Fruit fly (Drosophila melanogaster) whole organism, pupa: ENCODE measurements around the gene ATPsyngamma.

Experiments
- CG12605 ChIP-seq: fragments of 200-800 bp; sonication (Bioruptor generic); IDR thresholded peaks from 2 replicates; pipeline ENCODE4 v1.3.6; 2022; ENCODE audit warnings: missing biosample characterization, missing genetic modification characterization
- CG8159 ChIP-seq: fragments of 200-800 bp; sonication (Bioruptor generic); optimal IDR thresholded peaks from 3 replicates; lab custom pipeline; 2018; ENCODE audit warnings: missing biosample characterization, mild to moderate bottlenecking, missing genetic modification characterization, moderate library complexity
- Pif1A ChIP-seq: fragments of 200-800 bp; sonication (Bioruptor generic); optimal IDR thresholded peaks from 3 replicates; lab custom pipeline; 2016; ENCODE audit warnings: missing biosample characterization, missing genetic modification characterization
- fd96Ca ChIP-seq: fragments of 200-800 bp; sonication (Bioruptor generic); IDR thresholded peaks from 3 replicates; pipeline ENCODE4 v1.3.6; 2022; ENCODE audit warnings: missing biosample characterization, missing genetic modification characterization

- TF ChIP-seq CG12605 (GFP tag; lab: Robert Waterston, UW) (no peak), fd96Ca (no peak), CG8159 (tag; lab: Kevin White, UChicago) (no peak), Pif1A (no peak)
Observed at dm6 chr3R:29718363-29718762, 30.6 kb downstream of the ATPsyngamma start, which contains the start of gene CG15506.
